Fruit fly (Drosophila melanogaster) whole organism, prepupa: ENCODE data around the gene Tsp74F.

Experiments
- Blimp-1 ChIP-seq: fragments of 200-800 bp; sonication (Bioruptor generic); optimal IDR thresholded peaks from 3 replicates; lab custom pipeline; 2017; ENCODE audit warnings: missing biosample characterization, missing genetic modification characterization, mild to moderate bottlenecking, moderate library complexity, missing genetic modification reagents
- CG10631 ChIP-seq: fragments of 200-800 bp; sonication (Bioruptor generic); optimal IDR thresholded peaks from 2 replicates; lab custom pipeline; 2016; ENCODE audit warnings: missing biosample characterization, missing genetic modification characterization
- CG11762 ChIP-seq: fragments of 200-800 bp; sonication (Bioruptor generic); optimal IDR thresholded peaks from 3 replicates; lab custom pipeline; 2016; ENCODE audit warnings: missing biosample characterization, missing genetic modification characterization; ENCODE audit not compliant: insufficient read depth
- CG11902 ChIP-seq: fragments of 200-800 bp; sonication (Bioruptor generic); optimal IDR thresholded peaks from 3 replicates; lab custom pipeline; 2016; ENCODE audit warnings: missing biosample characterization, missing genetic modification characterization
- CG15336 ChIP-seq: fragments of 200-800 bp; sonication (Bioruptor generic); IDR thresholded peaks from 2 replicates; pipeline ENCODE4 v1.3.6; 2022; ENCODE audit warnings: missing biosample characterization, missing genetic modification characterization
- CG1621 ChIP-seq: fragments of 200-800 bp; sonication (Bioruptor generic); optimal IDR thresholded peaks from 3 replicates; lab custom pipeline; 2018; ENCODE audit warnings: missing biosample characterization, mild to moderate bottlenecking, missing genetic modification characterization
- CG16779 ChIP-seq: fragments of 200-800 bp; sonication (Bioruptor generic); optimal IDR thresholded peaks from 3 replicates; lab custom pipeline; 2017; ENCODE audit warnings: missing biosample characterization, mild to moderate bottlenecking, missing genetic modification characterization
- CG31627 ChIP-seq: fragments of 200-800 bp; sonication (Bioruptor generic); optimal IDR thresholded peaks from 3 replicates; lab custom pipeline; 2016; ENCODE audit warnings: missing biosample characterization, missing genetic modification characterization
- CG34406 ChIP-seq: fragments of 200-800 bp; sonication (Bioruptor generic); optimal IDR thresholded peaks from 3 replicates; lab custom pipeline; 2016; ENCODE audit warnings: missing biosample characterization, missing genetic modification characterization
- CG3919 ChIP-seq: fragments of 200-800 bp; sonication (Bioruptor generic); optimal IDR thresholded peaks from 3 replicates; lab custom pipeline; 2016; ENCODE audit warnings: missing biosample characterization, missing genetic modification characterization
- CG4318 ChIP-seq: fragments of 200-800 bp; sonication (Bioruptor generic); optimal IDR thresholded peaks from 3 replicates; lab custom pipeline; 2017; ENCODE audit warnings: missing biosample characterization, mild to moderate bottlenecking, missing genetic modification characterization
- CG6163 ChIP-seq: fragments of 200-800 bp; sonication (Bioruptor generic); IDR thresholded peaks from 3 replicates; pipeline ENCODE4 v1.3.6; 2022; ENCODE audit warnings: missing biosample characterization, missing genetic modification characterization
- CG6276 ChIP-seq: fragments of 200-800 bp; sonication (Bioruptor generic); optimal IDR thresholded peaks from 2 replicates; lab custom pipeline; 2017; ENCODE audit warnings: missing biosample characterization, mild to moderate bottlenecking, missing genetic modification characterization
- CG6792 ChIP-seq: fragments of 200-800 bp; sonication (Bioruptor generic); optimal IDR thresholded peaks from 3 replicates; lab custom pipeline; 2016; ENCODE audit warnings: missing biosample characterization, missing genetic modification characterization
- CG7368 ChIP-seq: fragments of 200-800 bp; sonication (Bioruptor generic); optimal IDR thresholded peaks from 3 replicates; lab custom pipeline; 2016; ENCODE audit warnings: missing biosample characterization, missing genetic modification characterization
- CG8119 ChIP-seq: fragments of 200-800 bp; sonication (Bioruptor generic); IDR thresholded peaks from 3 replicates; pipeline ENCODE4 v1.3.6; 2022; ENCODE audit warnings: missing biosample characterization, missing genetic modification characterization
- CG8319 ChIP-seq: fragments of 200-800 bp; sonication (Bioruptor generic); optimal IDR thresholded peaks from 3 replicates; lab custom pipeline; 2016; ENCODE audit warnings: missing biosample characterization, missing genetic modification characterization
- CG8632 ChIP-seq: fragments of 200-800 bp; sonication (Bioruptor generic); optimal IDR thresholded peaks from 3 replicates; lab custom pipeline; 2016; ENCODE audit warnings: missing biosample characterization, missing genetic modification characterization
- CG9139 ChIP-seq: fragments of 200-800 bp; sonication (Bioruptor generic); optimal IDR thresholded peaks from 3 replicates; lab custom pipeline; 2017; ENCODE audit warnings: missing biosample characterization, mild to moderate bottlenecking, missing genetic modification characterization
- Eip78C ChIP-seq: fragments of 200-800 bp; sonication (Bioruptor generic); peaks from one replicate; lab custom pipeline; 2016; ENCODE audit warnings: missing biosample characterization, missing genetic modification characterization
- Eip93F ChIP-seq: fragments of 200-800 bp; sonication (Bioruptor generic); optimal IDR thresholded peaks from 2 replicates; lab custom pipeline; 2016; ENCODE audit warnings: missing biosample characterization, mild to moderate bottlenecking, missing genetic modification characterization
- Ets21C ChIP-seq: fragments of 200-800 bp; sonication (Bioruptor generic); optimal IDR thresholded peaks from 3 replicates; lab custom pipeline; 2016; ENCODE audit warnings: missing biosample characterization, missing genetic modification characterization
- Gug ChIP-seq: fragments of 200-800 bp; sonication (Bioruptor generic); IDR thresholded peaks from 2 replicates; pipeline ENCODE4 v1.3.6; 2022; ENCODE audit warnings: missing biosample characterization, missing genetic modification characterization
- Hr38 ChIP-seq: sonication (Bioruptor generic); optimal IDR thresholded peaks from 2 replicates; lab custom pipeline; 2016; ENCODE audit warnings: missing biosample characterization, missing genetic modification characterization
- Hr39 ChIP-seq: fragments of 200-800 bp; sonication (Bioruptor generic); optimal IDR thresholded peaks from 2 replicates; lab custom pipeline; 2016; ENCODE audit warnings: missing biosample characterization, missing genetic modification characterization
- Hr4 ChIP-seq: fragments of 200-800 bp; sonication (Bioruptor generic); optimal IDR thresholded peaks from 3 replicates; lab custom pipeline; 2016; ENCODE audit warnings: missing biosample characterization, missing genetic modification characterization
- Met ChIP-seq: fragments of 200-800 bp; sonication (Bioruptor generic); optimal IDR thresholded peaks from 3 replicates; lab custom pipeline; 2016; ENCODE audit warnings: missing biosample characterization, missing genetic modification characterization
- OdsH ChIP-seq: fragments of 200-800 bp; sonication (Bioruptor generic); optimal IDR thresholded peaks from 3 replicates; lab custom pipeline; 2016; ENCODE audit warnings: missing biosample characterization, missing genetic modification characterization
- Smox ChIP-seq: fragments of 200-800 bp; sonication (Bioruptor generic); optimal IDR thresholded peaks from 3 replicates; lab custom pipeline; 2016; ENCODE audit warnings: missing biosample characterization, missing genetic modification characterization
- Sox102F ChIP-seq: fragments of 200-800 bp; sonication (Bioruptor generic); optimal IDR thresholded peaks from 2 replicates; lab custom pipeline; 2016; ENCODE audit warnings: missing biosample characterization, mild to moderate bottlenecking, missing genetic modification characterization
- Sox14 ChIP-seq: fragments of 200-800 bp; sonication (Bioruptor generic); optimal IDR thresholded peaks from 3 replicates; lab custom pipeline; 2016; ENCODE audit warnings: missing biosample characterization, missing genetic modification characterization
- Sox15 ChIP-seq: fragments of 200-800 bp; sonication (Bioruptor generic); optimal IDR thresholded peaks from 3 replicates; lab custom pipeline; 2016; ENCODE audit warnings: missing biosample characterization, missing genetic modification characterization
- achi ChIP-seq: fragments of 200-800 bp; sonication (Bioruptor generic); optimal IDR thresholded peaks from 3 replicates; lab custom pipeline; 2016; ENCODE audit warnings: missing biosample characterization, missing genetic modification characterization
- acj6 ChIP-seq: fragments of 200-800 bp; sonication (Bioruptor generic); optimal IDR thresholded peaks from 3 replicates; lab custom pipeline; 2016; ENCODE audit warnings: missing biosample characterization, missing genetic modification characterization
- cyc ChIP-seq: fragments of 200-800 bp; sonication (Bioruptor generic); optimal IDR thresholded peaks from 3 replicates; lab custom pipeline; 2016; ENCODE audit warnings: missing biosample characterization, missing genetic modification characterization
- dac ChIP-seq: fragments of 200-800 bp; sonication (Bioruptor generic); optimal IDR thresholded peaks from 2 replicates; lab custom pipeline; 2017; ENCODE audit warnings: missing biosample characterization, mild to moderate bottlenecking, missing genetic modification characterization
- esn ChIP-seq: fragments of 200-800 bp; sonication (Bioruptor generic); optimal IDR thresholded peaks from 2 replicates; lab custom pipeline; 2016; ENCODE audit warnings: missing biosample characterization, mild to moderate bottlenecking, missing genetic modification characterization, moderate library complexity
- fd85E ChIP-seq: fragments of 200-800 bp; sonication (Bioruptor generic); optimal IDR thresholded peaks from 3 replicates; lab custom pipeline; 2016; ENCODE audit warnings: missing biosample characterization, missing genetic modification characterization
- lz ChIP-seq: fragments of 200-800 bp; sonication (Bioruptor generic); optimal IDR thresholded peaks from 3 replicates; lab custom pipeline; 2016; ENCODE audit warnings: missing biosample characterization, missing genetic modification characterization
- net ChIP-seq: fragments of 200-800 bp; sonication (Bioruptor generic); optimal IDR thresholded peaks from 3 replicates; lab custom pipeline; 2016; ENCODE audit warnings: missing biosample characterization, missing genetic modification characterization
- pdm3 ChIP-seq: fragments of 200-800 bp; sonication (Bioruptor generic); optimal IDR thresholded peaks from 3 replicates; lab custom pipeline; 2016; ENCODE audit warnings: missing biosample characterization, missing genetic modification characterization
- salr ChIP-seq, 2 experiments: fragments of 200-800 bp; sonication (Bioruptor generic); optimal IDR thresholded peaks; 3 replicates each; lab custom pipeline; 2016 to 2018; ENCODE audit warnings: missing biosample characterization in 2 of 2, missing genetic modification characterization in 2 of 2, mild to moderate bottlenecking in 1 of 2
- spab ChIP-seq: fragments of 200-800 bp; sonication (Bioruptor generic); optimal IDR thresholded peaks from 2 replicates; lab custom pipeline; 2017; ENCODE audit warnings: missing biosample characterization, mild to moderate bottlenecking, missing genetic modification characterization, missing genetic modification reagents
- ss ChIP-seq, 2 experiments: fragments of 200-800 bp; sonication (Bioruptor generic); optimal IDR thresholded peaks; 2 replicates in 1 of 2; 3 replicates in 1 of 2; lab custom pipeline; 2017 to 2018; ENCODE audit warnings: mild to moderate bottlenecking in 2 of 2, missing biosample characterization in 2 of 2, missing genetic modification characterization in 2 of 2, moderate library complexity in 1 of 2
- svp ChIP-seq: fragments of 200-800 bp; sonication (Bioruptor generic); peaks from one replicate; lab custom pipeline; 2016; ENCODE audit warnings: missing biosample characterization, missing genetic modification characterization
- topi ChIP-seq: fragments of 200-800 bp; sonication (Bioruptor generic); optimal IDR thresholded peaks from 3 replicates; lab custom pipeline; 2016; ENCODE audit warnings: missing biosample characterization, missing genetic modification characterization
- vri ChIP-seq: fragments of 200-800 bp; sonication (Bioruptor generic); optimal IDR thresholded peaks from 3 replicates; lab custom pipeline; 2016; ENCODE audit warnings: missing biosample characterization, mild to moderate bottlenecking, missing genetic modification characterization

Gene Tsp74F

dm6 chr3L:17912972-17913763 lies 17.5 kb upstream of the Tsp74F start:
- TF ChIP-seq net (GFP tag; lab: Kevin White, UChicago), result no peak
- no peak for TF ChIP-seq CG6163
- TF ChIP-seq CG4318 (GFP tag; lab: Kevin White, UChicago), result no peak
- TF ChIP-seq fd85E (GFP tag; lab: Kevin White, UChicago), result no peak
- TF ChIP-seq CG11902 (GFP tag; lab: Kevin White, UChicago), result no peak
- TF ChIP-seq ss (GFP tag; optimal IDR thresholded peaks at IDR 0.05; lab: Kevin White, UChicago), result no peak
- no peak for TF ChIP-seq CG8319
- TF ChIP-seq Smox (GFP tag; lab: Kevin White, UChicago), result no peak
- no peak for TF ChIP-seq cyc
- TF ChIP-seq CG11762 (GFP tag; lab: Kevin White, UChicago), result no peak
- TF ChIP-seq vri, result peak; percentile 78
- TF ChIP-seq topi (GFP tag; lab: Kevin White, UChicago), result no peak
- peak; percentile 49 for TF ChIP-seq Eip78C (GFP tag; lab: Kevin White, UChicago)
- TF ChIP-seq achi (GFP tag; lab: Kevin White, UChicago), result no peak
- TF ChIP-seq CG7368 (GFP tag; lab: Kevin White, UChicago), result no peak
- no peak for TF ChIP-seq salr (GFP tag; optimal IDR thresholded peaks at IDR 0.05; lab: Kevin White, UChicago)
- no peak for TF ChIP-seq CG8632
- TF ChIP-seq CG34406 (GFP tag; lab: Kevin White, UChicago), result no peak
- TF ChIP-seq CG8119, result no peak
- no peak for TF ChIP-seq Met (GFP tag; lab: Kevin White, UChicago)
- no peak for TF ChIP-seq Ets21C
- no peak for TF ChIP-seq dac (GFP tag; lab: Kevin White, UChicago)
- TF ChIP-seq Sox14, result peak; percentile 54
- TF ChIP-seq Blimp-1 (GFP tag; lab: Kevin White, UChicago), result no peak
- peak; percentile 17 for TF ChIP-seq svp (GFP tag; lab: Kevin White, UChicago)
- TF ChIP-seq Hr38, result no peak
- TF ChIP-seq Eip93F (GFP tag; lab: Kevin White, UChicago), result peak; percentile 92
- TF ChIP-seq esn (GFP tag; lab: Kevin White, UChicago), result no peak
- no peak for TF ChIP-seq OdsH (GFP tag; lab: Kevin White, UChicago)
- TF ChIP-seq acj6 (GFP tag; lab: Kevin White, UChicago), result no peak
- no peak for TF ChIP-seq Hr4 (GFP tag; lab: Kevin White, UChicago)
- TF ChIP-seq Sox102F (GFP tag; lab: Kevin White, UChicago), result no peak
- no peak for TF ChIP-seq CG1621 (tag; lab: Kevin White, UChicago)
- no peak for TF ChIP-seq Sox15

dm6 chr3L:17912448-17912847 lies 16.8 kb upstream of the Tsp74F start, which contains the start of gene CG5290:
TSS of gene CG5290 (minus strand) at chr3L:17912565.
- TF ChIP-seq CG3919 (GFP tag; lab: Kevin White, UChicago) (no peak), Smox (GFP tag; lab: Kevin White, UChicago) (peak; percentile 40), Gug (GFP tag; lab: Robert Waterston, UW) (no peak), salr (GFP tag; optimal IDR thresholded peaks at IDR 0.05; lab: Kevin White, UChicago) (no peak), ss (GFP tag; optimal IDR thresholded peaks at IDR 0.05; lab: Kevin White, UChicago) (no peak), spab (GFP tag; lab: Kevin White, UChicago) (no peak), esn (GFP tag; lab: Kevin White, UChicago) (peak; percentile 43), topi (GFP tag; lab: Kevin White, UChicago) (peak; percentile 11), CG34406 (GFP tag; lab: Kevin White, UChicago) (no peak), Eip78C (GFP tag; lab: Kevin White, UChicago) (peak; percentile 71), acj6 (GFP tag; lab: Kevin White, UChicago) (peak; percentile 23), Eip93F (GFP tag; lab: Kevin White, UChicago) (no peak), vri (no peak), pdm3 (peak; percentile 53), CG16779 (no peak), Hr38 (no peak), CG10631 (peak; percentile 21), CG6276 (GFP tag; lab: Kevin White, UChicago) (no peak), CG8119 (no peak), Hr39 (GFP tag; lab: Kevin White, UChicago) (peak; percentile 41), Met (GFP tag; lab: Kevin White, UChicago) (peak; percentile 45), lz (GFP tag; lab: Kevin White, UChicago) (peak; percentile 34), CG31627 (GFP tag; lab: Kevin White, UChicago) (peak; percentile 66), CG15336 (GFP tag; lab: Robert Waterston, UW) (no peak), Sox15 (no peak), CG11762 (GFP tag; lab: Kevin White, UChicago) (peak; percentile 5), CG8632 (no peak), CG9139 (GFP tag; lab: Kevin White, UChicago) (no peak), fd85E (GFP tag; lab: Kevin White, UChicago) (no peak), CG6163 (no peak), achi (GFP tag; lab: Kevin White, UChicago) (no peak), CG8319 (no peak), CG6792 (GFP tag; lab: Kevin White, UChicago) (no peak)
